Worm (Caenorhabditis elegans) whole organism, L3 larva: ENCODE results near the gene dab-1.

Experiments used
- ZK546.5 ChIP-seq: sonication (generic microtip); optimal IDR thresholded peaks from 2 replicates; lab custom pipeline; 2017; ENCODE audit warnings: missing biosample characterization, missing genetic modification characterization
- elt-2 ChIP-seq: sonication (generic microtip); optimal IDR thresholded peaks from 2 replicates; lab custom pipeline; 2016; ENCODE audit warnings: missing genetic modification reagents, mild to moderate bottlenecking, missing genetic modification characterization, missing compliant biosample characterization
- elt-3 ChIP-seq, 3 experiments: fragments of 150-350 bp in 1 of 3; sonication (generic microtip) in 2 of 3; optimal IDR thresholded peaks; 2 replicates in 2 of 3; 4 replicates in 1 of 3; lab custom pipeline; 2014 to 2017; ENCODE audit warnings: missing biosample characterization in 3 of 3, missing genetic modification characterization in 3 of 3
- tbx-2 ChIP-seq: sonication (generic microtip); optimal IDR thresholded peaks from 2 replicates; lab custom pipeline; 2016; ENCODE audit warnings: mild to moderate bottlenecking, missing genetic modification characterization, missing compliant biosample characterization

DNA sequence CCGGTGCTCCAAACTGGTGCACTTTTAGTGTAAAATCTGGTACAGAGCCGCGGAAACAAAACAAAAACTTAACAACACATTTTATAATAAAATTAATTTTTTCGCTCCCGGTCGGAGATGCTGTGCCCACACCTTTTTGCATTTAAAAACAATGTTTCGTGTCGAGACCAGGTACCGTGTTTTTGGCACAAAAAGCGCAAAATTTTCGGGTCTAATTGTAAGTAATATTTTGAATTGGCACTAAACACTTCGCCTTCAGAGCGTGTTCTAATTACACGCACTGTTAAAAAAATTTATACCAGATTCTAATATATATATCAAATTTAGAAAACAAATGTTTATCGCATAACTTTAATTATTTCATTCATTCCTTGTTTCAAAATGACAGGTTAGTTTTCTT, 40.7 kb upstream of the dab-1 start, which contains the start of gene dylt-3:
- TF ChIP-seq elt-2 (tag; lab: Kevin White, UChicago) (no peak), elt-3 (tag; optimal IDR thresholded peaks at IDR 0.05; lab: Kevin White, UChicago) (no peak), tbx-2 (tag; lab: Kevin White, UChicago) (no peak), ZK546.5 (tag; lab: Kevin White, UChicago) (no peak)
